Worm (Caenorhabditis elegans): ENCODE results near the gene osta-2.

Gene osta-2

DNA sequence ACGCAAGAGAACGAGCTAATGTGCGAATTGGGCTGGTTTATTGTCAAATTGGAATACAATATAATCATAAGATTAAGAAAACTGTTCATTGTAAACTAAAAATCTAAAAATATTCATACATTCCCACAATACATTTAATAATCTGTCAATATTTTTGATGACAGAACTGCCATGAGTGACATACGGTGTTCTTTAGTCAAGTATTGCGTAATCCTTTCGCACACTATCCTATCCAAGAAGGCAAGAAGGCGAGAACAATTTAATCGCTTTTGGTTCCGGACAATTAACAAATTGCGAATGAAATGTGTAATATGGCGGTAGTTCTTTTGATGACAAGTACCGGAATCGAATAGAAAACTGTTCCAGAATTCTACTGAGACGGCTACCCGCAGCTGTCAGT, 27.4 kb downstream of the osta-2 start:
- TF ChIP-seq mec-3 (tag; optimal IDR thresholded peaks at IDR 0.05; ENCODE audit: borderline replicate concordance) (no peak), unc-3 (GFP tag; conservative IDR thresholded peaks at IDR 0.05) (no peak), unc-3 (tag; optimal IDR thresholded peaks at IDR 0.05) (no peak), rnt-1 (tag; optimal IDR thresholded peaks at IDR 0.05) (no peak), hlh-15 (tag; optimal IDR thresholded peaks at IDR 0.05) (no peak), sox-4 (tag; optimal IDR thresholded peaks at IDR 0.05) (no peak), lim-6 (tag; optimal IDR thresholded peaks at IDR 0.05) (no peak), tbx-7 (tag; optimal IDR thresholded peaks at IDR 0.05) (no peak)

DNA sequence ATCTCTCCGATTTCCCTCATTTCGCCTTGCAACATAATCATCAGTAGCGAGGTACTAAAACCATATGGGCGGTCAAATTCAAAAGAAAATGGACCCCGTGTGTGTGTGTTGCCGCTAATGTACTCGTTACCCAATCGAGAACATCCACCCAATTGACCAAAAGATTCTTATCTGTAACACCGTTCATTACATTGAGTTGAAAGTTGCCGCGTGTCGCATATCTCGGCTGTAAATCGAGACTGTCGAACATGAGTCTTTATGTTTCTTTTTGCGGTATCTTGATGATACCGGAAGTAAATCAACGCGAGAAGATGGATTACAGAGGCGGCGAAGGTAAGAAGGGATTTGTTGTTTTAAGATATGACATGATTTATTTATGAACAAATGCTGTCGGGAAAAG, 28.3 kb downstream of the osta-2 start:
- no peak for TF ChIP-seq unc-3 (GFP tag; conservative IDR thresholded peaks at IDR 0.05)
- no peak for TF ChIP-seq unc-3 (tag; optimal IDR thresholded peaks at IDR 0.05)
- no peak for TF ChIP-seq ttx-3 (tag; optimal IDR thresholded peaks at IDR 0.05)
- no peak for TF ChIP-seq dmd-4 (tag; optimal IDR thresholded peaks at IDR 0.05; ENCODE audit: borderline replicate concordance)
- no peak for TF ChIP-seq lim-6 (tag; optimal IDR thresholded peaks at IDR 0.05)
- TF ChIP-seq tbx-2 (tag; optimal IDR thresholded peaks at IDR 0.05), result no peak
- TF ChIP-seq ceh-34 (tag; optimal IDR thresholded peaks at IDR 0.05), result no peak
- TF ChIP-seq pax-1 (tag; optimal IDR thresholded peaks at IDR 0.05), result no peak
- no peak for TF ChIP-seq rnt-1 (tag; optimal IDR thresholded peaks at IDR 0.05)
- no peak for TF ChIP-seq che-1 (tag; optimal IDR thresholded peaks at IDR 0.05)
- TF ChIP-seq pros-1 (tag; optimal IDR thresholded peaks at IDR 0.05), result no peak
- TF ChIP-seq pha-4 (tag; optimal IDR thresholded peaks at IDR 0.05), result no peak
- TF ChIP-seq ref-2 (tag; optimal IDR thresholded peaks at IDR 0.05), result no peak
- TF ChIP-seq fkh-6 (tag; optimal IDR thresholded peaks at IDR 0.05), result no peak
- TF ChIP-seq hlh-30 (tag; optimal IDR thresholded peaks at IDR 0.05; ENCODE audit: insufficient read depth), result no peak
- TF ChIP-seq hlh-8 (tag; optimal IDR thresholded peaks at IDR 0.05), result no peak
- no peak for TF ChIP-seq npax-4 (tag; optimal IDR thresholded peaks at IDR 0.05)
- TF ChIP-seq pag-3 (tag; optimal IDR thresholded peaks at IDR 0.05; ENCODE audit: borderline replicate concordance), result no peak
- no peak for TF ChIP-seq sox-2 (GFP tag; IDR thresholded peaks at IDR 0.05)
- no peak for TF ChIP-seq lin-11 (tag; optimal IDR thresholded peaks at IDR 0.05)

DNA sequence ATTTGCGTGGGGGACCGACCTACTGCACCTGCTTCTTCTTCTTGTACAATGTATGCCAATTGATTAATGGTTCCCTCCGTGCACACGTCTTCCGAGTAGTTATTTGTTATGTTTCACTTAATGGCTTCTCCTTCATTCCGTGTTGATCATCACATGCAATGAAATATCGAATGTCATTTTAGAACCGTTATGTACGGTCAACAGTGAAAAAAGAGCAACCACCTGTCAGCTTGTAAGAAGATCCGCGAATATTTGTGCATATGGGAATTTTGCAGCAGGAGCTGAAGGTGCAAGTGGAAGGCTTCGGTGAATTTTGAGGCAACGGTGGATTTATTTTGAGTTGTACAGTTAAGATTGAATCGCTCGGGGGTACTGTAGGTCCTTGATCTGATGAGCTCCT, 29.1 kb downstream of the osta-2 start:
- TF ChIP-seq npax-4 (tag; optimal IDR thresholded peaks at IDR 0.05) (no peak), zip-5 (tag; optimal IDR thresholded peaks at IDR 0.05) (no peak), hlh-13 (GFP tag; optimal IDR thresholded peaks at IDR 0.05) (no peak), ceh-45 (GFP tag; IDR thresholded peaks at IDR 0.05) (no peak)

DNA sequence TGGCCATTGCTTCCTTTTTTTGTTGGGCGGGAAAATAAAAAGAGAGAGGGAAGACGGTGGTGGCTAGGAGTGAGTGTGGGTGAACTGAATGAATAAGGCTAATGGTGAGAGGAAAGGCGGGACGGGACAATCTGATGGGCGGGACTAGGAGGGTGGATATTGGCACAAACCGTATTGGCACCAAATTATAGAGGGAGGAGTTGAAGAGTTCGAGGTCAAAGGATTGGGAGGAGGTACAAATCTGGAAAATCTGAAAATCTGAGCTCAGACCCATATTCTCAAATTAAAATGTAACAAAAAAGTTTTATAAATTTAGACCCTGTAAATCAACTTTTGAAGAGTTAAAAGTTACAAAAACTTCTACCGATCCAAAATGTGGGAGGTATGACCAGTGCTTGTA, 31.3 kb downstream of the osta-2 start, which contains the start of gene hlh-14:
TSS of gene hlh-14 (minus strand) at position 101 of the 400 bp plus-strand sequence.
- TF ChIP-seq ztf-16 (tag; optimal IDR thresholded peaks at IDR 0.05) (no peak), eyg-1 (tag; optimal IDR thresholded peaks at IDR 0.05) (no peak), fax-1 (tag; optimal IDR thresholded peaks at IDR 0.05) (no peak), ceh-2 (tag; optimal IDR thresholded peaks at IDR 0.05) (no peak), elt-4 (tag; optimal IDR thresholded peaks at IDR 0.05) (no peak), ceh-22 (tag; optimal IDR thresholded peaks at IDR 0.05) (no peak), ceh-18 (tag; optimal IDR thresholded peaks at IDR 0.05) (no peak), zip-5 (tag; optimal IDR thresholded peaks at IDR 0.05) (no peak), hlh-15 (tag; optimal IDR thresholded peaks at IDR 0.05) (no peak), lin-11 (tag; optimal IDR thresholded peaks at IDR 0.05) (no peak), madf-2 (tag; optimal IDR thresholded peaks at IDR 0.05) (no peak), dmd-4 (tag; optimal IDR thresholded peaks at IDR 0.05; ENCODE audit: borderline replicate concordance) (no peak)

DNA sequence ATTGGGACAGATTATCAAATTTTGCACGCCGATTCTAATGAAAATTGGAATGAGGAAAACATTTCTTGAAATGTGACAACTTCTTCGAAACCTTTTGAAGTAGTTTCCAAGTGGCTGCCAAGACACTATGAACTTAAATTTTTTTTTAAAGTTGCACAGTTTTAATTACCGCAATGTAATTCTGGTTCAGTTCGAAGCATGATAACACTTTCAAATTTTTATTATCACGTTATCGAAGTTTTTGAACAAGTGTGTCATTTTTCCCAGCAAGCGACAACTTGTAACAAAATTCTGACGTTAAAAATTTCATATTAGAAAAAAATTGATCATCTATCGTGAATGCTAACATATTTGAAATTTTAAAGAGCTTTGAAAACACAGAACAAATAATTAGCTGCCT, 35.3 kb downstream of the osta-2 start:
- TF ChIP-seq ztf-16 (tag; optimal IDR thresholded peaks at IDR 0.05) (no peak), nhr-11 (tag; optimal IDR thresholded peaks at IDR 0.05) (no peak), ahr-1 (tag; optimal IDR thresholded peaks at IDR 0.05) (no peak), ceh-6 (GFP tag; optimal IDR thresholded peaks at IDR 0.05) (no peak), ttx-3 (tag; optimal IDR thresholded peaks at IDR 0.05) (no peak)

Data from whole organism, late embryonic.